Worm (Caenorhabditis elegans) whole organism, L3 larva: Measurements from ENCODE around the gene nhr-138.
"Not testable (repeated sequence)": the region's sequence is repeated elsewhere in the genome, so short reads cannot be mapped to it uniquely, and the experiment has no call there.

Source experiments
- ama-1 ChIP-seq: fragments of 150-350 bp; optimal IDR thresholded peaks from 2 replicates; lab custom pipeline; 2018
- ceh-16 ChIP-seq: sonication (generic microtip); optimal IDR thresholded peaks from 2 replicates; lab custom pipeline; 2017; ENCODE audit warnings: missing biosample characterization, missing genetic modification characterization
- ceh-82 ChIP-seq: fragments of 150-350 bp; optimal IDR thresholded peaks from 2 replicates; lab custom pipeline; 2014; ENCODE audit warnings: missing biosample characterization, missing genetic modification characterization
- egl-27 ChIP-seq: sonication (generic microtip); optimal IDR thresholded peaks from 4 replicates; lab custom pipeline; 2017; ENCODE audit warnings: missing biosample characterization, missing genetic modification reagents, missing genetic modification characterization
- elt-1 ChIP-seq: fragments of 150-350 bp; optimal IDR thresholded peaks from 2 replicates; lab custom pipeline; 2014; ENCODE audit warnings: missing biosample characterization, missing genetic modification characterization
- elt-2 ChIP-seq: sonication (generic microtip); optimal IDR thresholded peaks from 2 replicates; lab custom pipeline; 2016; ENCODE audit warnings: missing genetic modification reagents, mild to moderate bottlenecking, missing genetic modification characterization, missing compliant biosample characterization
- elt-3 ChIP-seq, 3 experiments: fragments of 150-350 bp in 1 of 3; sonication (generic microtip) in 2 of 3; optimal IDR thresholded peaks; 2 replicates in 2 of 3; 4 replicates in 1 of 3; lab custom pipeline; 2014 to 2017; ENCODE audit warnings: missing biosample characterization in 3 of 3, missing genetic modification characterization in 3 of 3
- hmg-11 ChIP-seq: sonication (generic microtip); optimal IDR thresholded peaks from 2 replicates; lab custom pipeline; 2016; ENCODE audit warnings: missing genetic modification characterization, missing compliant biosample characterization
- nhr-11 ChIP-seq: fragments of 150-350 bp; optimal IDR thresholded peaks from 2 replicates; lab custom pipeline; 2014; ENCODE audit warnings: missing biosample characterization, missing genetic modification characterization
- nhr-25 ChIP-seq: sonication (generic microtip); optimal IDR thresholded peaks from 2 replicates; lab custom pipeline; 2017; ENCODE audit warnings: missing biosample characterization, missing genetic modification characterization
- nhr-28 ChIP-seq: fragments of 150-350 bp; optimal IDR thresholded peaks from 2 replicates; lab custom pipeline; 2014; ENCODE audit warnings: missing biosample characterization, missing genetic modification characterization
- nhr-76 ChIP-seq: fragments of 150-350 bp; sonication (generic microtip); optimal IDR thresholded peaks from 5 replicates; lab custom pipeline; 2014; ENCODE audit warnings: missing biosample characterization, missing genetic modification characterization
- pqm-1 ChIP-seq: fragments of 150-350 bp; optimal IDR thresholded peaks from 2 replicates; lab custom pipeline; 2017; ENCODE audit warnings: missing biosample characterization, missing genetic modification characterization, inconsistent platforms
- unc-39 ChIP-seq: sonication (generic microtip); optimal IDR thresholded peaks from 4 replicates; lab custom pipeline; 2017; ENCODE audit warnings: missing biosample characterization, missing genetic modification characterization

- TF ChIP-seq ceh-82 (tag; lab: Kevin White, UChicago); nhr-28 (tag; lab: Kevin White, UChicago); elt-3 (tag; optimal IDR thresholded peaks at IDR 0.05; lab: Kevin White, UChicago); pqm-1; unc-39; hmg-11; elt-2 (tag; lab: Kevin White, UChicago); nhr-11 (tag; lab: Kevin White, UChicago); nhr-76 (tag; lab: Kevin White, UChicago); nhr-25 (tag; lab: Kevin White, UChicago); elt-1 (tag; lab: Kevin White, UChicago); egl-27; ama-1; ceh-16 (tag; lab: Kevin White, UChicago): not testable (repeated sequence)
These were observed 44.7 kb downstream of the nhr-138 start, which contains the start of gene msp-78 for ce11 chrIV:9769746-9770145.
